Worm (Caenorhabditis elegans): ENCODE measurements around the gene C07B5.2.

C07B5.2 gene

DNA sequence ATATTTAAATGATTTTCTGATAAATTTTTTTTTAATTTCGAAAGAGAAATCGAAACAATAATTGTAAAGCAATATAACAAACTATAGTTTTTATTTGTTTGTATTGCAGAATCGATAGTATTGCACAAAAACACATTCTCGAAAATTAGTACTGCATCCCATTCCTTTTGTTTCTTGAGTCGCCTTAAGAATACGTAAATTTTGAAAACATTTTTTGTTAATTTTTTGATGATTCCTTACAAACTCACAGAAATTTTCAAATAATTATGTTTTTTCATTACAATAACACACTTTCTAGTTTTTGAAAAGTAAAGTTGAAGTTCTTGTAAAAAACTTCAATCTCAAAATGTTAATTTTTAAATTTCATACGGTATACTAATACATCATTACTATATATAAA, 30.8 kb downstream of the C07B5.2 start:
- TF ChIP-seq ttx-3 (tag; optimal IDR thresholded peaks at IDR 0.05) = no peak
- TF ChIP-seq madf-2 (tag; optimal IDR thresholded peaks at IDR 0.05) = no peak
- no peak for TF ChIP-seq eyg-1 (tag; optimal IDR thresholded peaks at IDR 0.05)
- TF ChIP-seq ceh-9 (tag; optimal IDR thresholded peaks at IDR 0.05) = no peak
- no peak for TF ChIP-seq sox-2 (GFP tag; IDR thresholded peaks at IDR 0.05)
- no peak for TF ChIP-seq ceh-31 (tag; optimal IDR thresholded peaks at IDR 0.05)
- TF ChIP-seq lin-11 (tag; optimal IDR thresholded peaks at IDR 0.05) = no peak
- no peak for TF ChIP-seq fkh-10 (GFP tag; optimal IDR thresholded peaks at IDR 0.05)
- no peak for TF ChIP-seq nhr-232 (tag; optimal IDR thresholded peaks at IDR 0.05)
- TF ChIP-seq tbx-2 (tag; optimal IDR thresholded peaks at IDR 0.05) = no peak
- TF ChIP-seq unc-42 (tag; optimal IDR thresholded peaks at IDR 0.05) = no peak

ce11 chrX:9483754-9484153, 33.3 kb downstream of the C07B5.2 start:
- no peak for TF ChIP-seq pag-3 (tag; optimal IDR thresholded peaks at IDR 0.05; ENCODE audit: borderline replicate concordance)
- TF ChIP-seq hlh-30 (tag; optimal IDR thresholded peaks at IDR 0.05; ENCODE audit: insufficient read depth) = no peak
- TF ChIP-seq dve-1 (tag; optimal IDR thresholded peaks at IDR 0.05) = no peak
- TF ChIP-seq K09A11.1 (tag; optimal IDR thresholded peaks at IDR 0.05; ENCODE audit: insufficient read depth) = no peak
- no peak for TF ChIP-seq ceh-18 (tag; optimal IDR thresholded peaks at IDR 0.05)
- no peak for TF ChIP-seq lin-11 (tag; optimal IDR thresholded peaks at IDR 0.05)
- no peak for TF ChIP-seq odd-2 (tag; optimal IDR thresholded peaks at IDR 0.05)
- TF ChIP-seq hlh-8 (tag; optimal IDR thresholded peaks at IDR 0.05) = no peak
- no peak for TF ChIP-seq fkh-6 (tag; optimal IDR thresholded peaks at IDR 0.05)
- no peak for TF ChIP-seq ets-4 (tag; optimal IDR thresholded peaks at IDR 0.05)
- no peak for TF ChIP-seq hlh-15 (tag; optimal IDR thresholded peaks at IDR 0.05)
- TF ChIP-seq gmeb-2 (tag; optimal IDR thresholded peaks at IDR 0.05) = no peak
- no peak for TF ChIP-seq pha-4 (tag; optimal IDR thresholded peaks at IDR 0.05)
- TF ChIP-seq C08G9.2 (tag; optimal IDR thresholded peaks at IDR 0.05) = no peak
- no peak for TF ChIP-seq sdc-2 (tag; optimal IDR thresholded peaks at IDR 0.05)
- TF ChIP-seq eyg-1 (tag; optimal IDR thresholded peaks at IDR 0.05) = no peak
- no peak for TF ChIP-seq zip-5 (tag; optimal IDR thresholded peaks at IDR 0.05)
- TF ChIP-seq ceh-24 (tag; optimal IDR thresholded peaks at IDR 0.05) = no peak

DNA sequence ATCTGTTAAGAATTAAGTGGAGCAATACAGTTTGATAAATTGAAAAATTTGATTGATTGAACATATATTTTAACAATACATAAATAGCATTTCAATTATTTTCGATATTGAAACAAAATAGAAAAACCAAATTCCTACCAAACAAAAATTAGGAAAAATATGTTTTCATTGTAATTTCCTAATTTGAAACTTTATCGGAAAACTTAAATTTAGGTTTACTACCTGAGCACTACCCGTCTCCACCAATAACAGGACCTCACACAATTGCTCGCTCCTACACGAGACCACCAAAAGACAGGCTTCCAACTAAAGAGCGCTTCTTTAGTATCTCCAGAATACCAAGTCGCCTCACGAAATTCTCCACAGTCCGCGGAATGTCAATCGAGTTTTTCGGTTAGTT, 40.3 kb downstream of the C07B5.2 start:
- TF ChIP-seq ceh-30 (tag; optimal IDR thresholded peaks at IDR 0.05) = no peak
- TF ChIP-seq ref-2 (tag; optimal IDR thresholded peaks at IDR 0.05) = no peak
- no peak for TF ChIP-seq F13H6.1 (tag; optimal IDR thresholded peaks at IDR 0.05)
- TF ChIP-seq ceh-48 (tag; optimal IDR thresholded peaks at IDR 0.05) = no peak
- TF ChIP-seq sox-4 (tag; optimal IDR thresholded peaks at IDR 0.05) = no peak
- no peak for TF ChIP-seq ama-1 (optimal IDR thresholded peaks at IDR 0.05)
- TF ChIP-seq ceh-18 (tag; optimal IDR thresholded peaks at IDR 0.05) = no peak
- no peak for TF ChIP-seq dve-1 (tag; optimal IDR thresholded peaks at IDR 0.05)
- no peak for TF ChIP-seq mec-3 (tag; optimal IDR thresholded peaks at IDR 0.05; ENCODE audit: borderline replicate concordance)
- TF ChIP-seq fkh-10 (GFP tag; optimal IDR thresholded peaks at IDR 0.05) = no peak
- no peak for TF ChIP-seq fax-1 (tag; optimal IDR thresholded peaks at IDR 0.05)
- TF ChIP-seq ttx-3 (tag; optimal IDR thresholded peaks at IDR 0.05) = no peak
- no peak for TF ChIP-seq nhr-11 (tag; optimal IDR thresholded peaks at IDR 0.05)
- TF ChIP-seq pros-1 (tag; optimal IDR thresholded peaks at IDR 0.05) = no peak
- TF ChIP-seq ceh-19 (GFP tag; optimal IDR thresholded peaks at IDR 0.05) = no peak
- TF ChIP-seq nhr-232 (tag; optimal IDR thresholded peaks at IDR 0.05) = no peak
- no peak for TF ChIP-seq nfya-1 (tag; optimal IDR thresholded peaks at IDR 0.05)
- no peak for TF ChIP-seq unc-42 (tag; optimal IDR thresholded peaks at IDR 0.05)

ce11 chrX:9472170-9472569, 44.8 kb downstream of the C07B5.2 start, which contains the start of gene gap-2:
Gene gap-2, plus strand, starts transcription at chrX:9472470.
- TF ChIP-seq npax-4 (tag; optimal IDR thresholded peaks at IDR 0.05) (no peak), pros-1 (tag; optimal IDR thresholded peaks at IDR 0.05) (no peak), pag-3 (tag; optimal IDR thresholded peaks at IDR 0.05; ENCODE audit: borderline replicate concordance) (no peak), nfya-1 (tag; optimal IDR thresholded peaks at IDR 0.05) (no peak), unc-86 (tag; optimal IDR thresholded peaks at IDR 0.05) (no peak), tbx-2 (tag; optimal IDR thresholded peaks at IDR 0.05) (no peak), K02D7.2 (tag; optimal IDR thresholded peaks at IDR 0.05) (no peak), syd-9 (tag; optimal IDR thresholded peaks at IDR 0.05) (no peak), ceh-24 (tag; optimal IDR thresholded peaks at IDR 0.05) (no peak), ceh-2 (tag; optimal IDR thresholded peaks at IDR 0.05) (no peak), gmeb-2 (tag; optimal IDR thresholded peaks at IDR 0.05) (no peak), lim-6 (tag; optimal IDR thresholded peaks at IDR 0.05) (no peak), dmd-4 (tag; optimal IDR thresholded peaks at IDR 0.05; ENCODE audit: borderline replicate concordance) (no peak), Y22D7AL.16 (tag; optimal IDR thresholded peaks at IDR 0.05) (no peak), nhr-11 (tag; optimal IDR thresholded peaks at IDR 0.05) (no peak), lin-11 (tag; optimal IDR thresholded peaks at IDR 0.05) (no peak)

Data from whole organism, late embryonic.